Fruit fly (Drosophila melanogaster): ENCODE data around the gene CG15764.

CG15764 gene

DNA sequence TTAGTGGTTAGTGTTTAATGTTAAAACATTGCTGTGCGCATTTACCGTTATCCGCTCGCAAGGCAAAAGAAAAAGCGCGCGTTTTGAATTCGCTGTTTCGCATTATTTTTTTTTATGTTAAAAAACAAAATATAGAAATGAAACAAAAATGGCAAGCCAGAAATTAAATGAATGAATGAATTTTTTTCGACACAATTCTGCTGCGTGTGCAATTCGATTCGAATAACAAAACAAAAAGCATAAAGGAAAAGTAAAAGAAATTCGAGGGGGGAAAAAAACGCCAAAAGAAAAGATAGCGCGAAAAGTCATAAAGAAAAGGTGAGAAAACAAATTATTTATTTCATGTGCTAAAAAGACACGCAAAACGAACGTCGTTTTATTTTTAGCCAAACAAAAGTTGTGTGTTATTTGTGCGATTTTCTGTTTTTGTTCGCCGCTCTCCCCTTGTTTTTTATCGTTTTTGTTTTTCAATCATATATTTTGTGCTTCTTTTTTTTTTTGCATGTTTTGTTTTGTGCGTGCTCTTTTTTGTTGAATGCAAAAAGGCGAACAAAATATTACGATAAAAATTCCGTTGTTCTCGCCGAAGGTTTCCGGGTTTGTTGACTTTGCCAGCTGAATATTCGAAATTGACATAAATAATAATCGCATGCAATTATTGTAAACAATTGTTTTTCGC lies 48.6 kb downstream of the CG15764 start (continued):
- no peak for TF ChIP-seq pdm3 (GFP tag; optimal IDR thresholded peaks at IDR 0.05)
- TF ChIP-seq Sox15 (GFP tag; optimal IDR thresholded peaks at IDR 0.05) = no peak
- TF ChIP-seq CG11294 (GFP tag; IDR thresholded peaks at IDR 0.05) = no peak
- TF ChIP-seq CG7368 (GFP tag; optimal IDR thresholded peaks at IDR 0.05) = no peak
- peak; percentile 67; the same call in 2 of the 3 replicates for TF ChIP-seq eg (GFP tag; IDR thresholded peaks at IDR 0.05)
- no peak for TF ChIP-seq ss (GFP tag; optimal IDR thresholded peaks at IDR 0.05)
- no peak for TF ChIP-seq CG3032 (tag; optimal IDR thresholded peaks at IDR 0.05)
- no peak for TF ChIP-seq dsx (GFP tag; optimal IDR thresholded peaks at IDR 0.05; ENCODE audit: poor library complexity, severe bottlenecking)
- TF ChIP-seq Blimp-1 (GFP tag; optimal IDR thresholded peaks at IDR 0.05) = no peak
- no peak for TF ChIP-seq svp (GFP tag)
- TF ChIP-seq Eip75B (GFP tag; optimal IDR thresholded peaks at IDR 0.05) = no peak
- TF ChIP-seq Ets21C (GFP tag; optimal IDR thresholded peaks at IDR 0.05) = no peak
- no peak for TF ChIP-seq CG31627 (GFP tag; optimal IDR thresholded peaks at IDR 0.05)
- TF ChIP-seq Sox14 (GFP tag; optimal IDR thresholded peaks at IDR 0.05) = no peak
- no peak for TF ChIP-seq CG10631 (GFP tag; optimal IDR thresholded peaks at IDR 0.05)
- peak; percentile 50 for TF ChIP-seq CG15336 (GFP tag; IDR thresholded peaks at IDR 0.05)
- no peak for TF ChIP-seq CG9139 (GFP tag; optimal IDR thresholded peaks at IDR 0.05)
- no peak for TF ChIP-seq Ets96B (tag; optimal IDR thresholded peaks at IDR 0.05)
- peak; percentile 4 for TF ChIP-seq CG34406 (GFP tag; optimal IDR thresholded peaks at IDR 0.05)

DNA sequence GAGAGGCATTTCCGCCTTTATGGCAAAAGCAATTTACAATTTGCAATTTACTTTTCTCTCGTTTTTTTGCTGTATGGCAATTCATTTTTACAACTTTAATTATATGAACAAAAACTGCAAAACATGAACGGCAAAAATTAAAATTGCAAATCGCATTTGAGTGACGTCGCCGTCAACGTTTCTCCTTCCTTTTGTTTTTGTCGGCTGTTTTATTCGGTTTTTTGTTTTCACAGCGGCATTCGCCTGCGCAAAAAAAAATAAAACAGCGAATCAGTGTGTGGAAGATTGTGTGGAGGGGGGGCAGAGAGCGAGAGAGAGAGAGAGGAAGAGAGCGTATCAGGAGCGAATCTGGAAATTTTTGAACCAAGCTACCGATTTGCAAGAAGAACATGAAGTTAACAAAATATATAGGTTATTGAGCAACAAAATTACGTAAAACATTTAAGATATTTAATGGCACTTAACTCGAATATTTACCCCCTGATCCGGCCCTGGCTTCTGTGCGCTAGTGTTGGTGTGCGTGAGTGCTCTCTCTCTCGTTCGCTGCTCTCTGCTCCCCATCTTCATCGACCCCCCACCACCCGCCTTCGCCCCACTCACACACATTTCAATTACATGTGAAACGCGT lies 49.7 kb downstream of the CG15764 start:
- TF ChIP-seq Ets21C (GFP tag; optimal IDR thresholded peaks at IDR 0.05) (peak; percentile 99), fkh (GFP tag; optimal IDR thresholded peaks at IDR 0.05) (peak; percentile 93), CG6163 (GFP tag; IDR thresholded peaks at IDR 0.05) (peak; percentile 100), CG32006 (GFP tag; optimal IDR thresholded peaks at IDR 0.05) (peak; percentile 100), Blimp-1 (GFP tag; optimal IDR thresholded peaks at IDR 0.05) (peak; percentile 96), eg (GFP tag; IDR thresholded peaks at IDR 0.05) (peak; percentile 100), vri (GFP tag; optimal IDR thresholded peaks at IDR 0.05) (peak; percentile 99), dac (GFP tag; optimal IDR thresholded peaks at IDR 0.05) (peak; percentile 99), CG8119 (GFP tag; IDR thresholded peaks at IDR 0.05) (peak; percentile 99), achi (GFP tag; optimal IDR thresholded peaks at IDR 0.05) (peak; percentile 99), Hr39 (GFP tag; optimal IDR thresholded peaks at IDR 0.05) (peak; percentile 99), salr (GFP tag; optimal IDR thresholded peaks at IDR 0.05) (peak; percentile 99), CG34406 (GFP tag; optimal IDR thresholded peaks at IDR 0.05) (peak; percentile 99), Eip75B (GFP tag; optimal IDR thresholded peaks at IDR 0.05) (peak; percentile 100), CG7368 (GFP tag; optimal IDR thresholded peaks at IDR 0.05) (peak; percentile 100), Met (GFP tag; optimal IDR thresholded peaks at IDR 0.05) (peak; percentile 99), CG6276 (GFP tag; optimal IDR thresholded peaks at IDR 0.05) (peak; percentile 99), CG6854 (GFP tag; optimal IDR thresholded peaks at IDR 0.05) (peak; percentile 99), CG31627 (GFP tag; optimal IDR thresholded peaks at IDR 0.05) (peak; percentile 99), net (GFP tag; optimal IDR thresholded peaks at IDR 0.05) (peak; percentile 99), CG4318 (GFP tag; optimal IDR thresholded peaks at IDR 0.05) (peak; percentile 99), Hr4 (GFP tag; optimal IDR thresholded peaks at IDR 0.05) (peak; percentile 100), CG10631 (GFP tag; optimal IDR thresholded peaks at IDR 0.05) (peak; percentile 99), pdm3 (GFP tag; optimal IDR thresholded peaks at IDR 0.05) (peak; percentile 100), CG6792 (GFP tag; optimal IDR thresholded peaks at IDR 0.05) (peak; percentile 100), svp (GFP tag) (peak; percentile 100), spab (GFP tag; optimal IDR thresholded peaks at IDR 0.05) (peak; percentile 99), acj6 (GFP tag; optimal IDR thresholded peaks at IDR 0.05) (peak; percentile 100), CG11294 (GFP tag; IDR thresholded peaks at IDR 0.05) (peak; percentile 99), Eip78C (GFP tag) (peak; percentile 100), CG16779 (tag; optimal IDR thresholded peaks at IDR 0.05) (peak; percentile 99), Smox (GFP tag; optimal IDR thresholded peaks at IDR 0.05) (peak; percentile 99), Sox15 (GFP tag; optimal IDR thresholded peaks at IDR 0.05) (peak; percentile 99), CG6808 (GFP tag; optimal IDR thresholded peaks at IDR 0.05) (peak; percentile 99), CG8632 (GFP tag; optimal IDR thresholded peaks at IDR 0.05) (peak; percentile 99), fd59A (GFP tag; optimal IDR thresholded peaks at IDR 0.05) (peak; percentile 99), CG8319 (GFP tag; optimal IDR thresholded peaks at IDR 0.05) (peak; percentile 99), CG10669 (GFP tag; optimal IDR thresholded peaks at IDR 0.05) (peak; percentile 99), Sox14 (GFP tag; optimal IDR thresholded peaks at IDR 0.05) (peak; percentile 100), Eip93F (GFP tag; optimal IDR thresholded peaks at IDR 0.05) (peak; percentile 97)

Data from whole organism, prepupa.